Fruit fly (Drosophila melanogaster) S2 (cell line): Measurements from ENCODE around the gene AP-2alpha.

Experiments used
- CG8478 ChIP-seq: fragments of >200 bp; optimal IDR thresholded peaks from 2 replicates; lab custom pipeline; 2018
- CTCF ChIP-seq, 2 experiments: fragments of >200 bp; optimal IDR thresholded peaks; 2 replicates each; lab custom pipeline; 2018

- TF ChIP-seq CTCF (optimal IDR thresholded peaks at IDR 0.05; lab: Kevin White, UChicago) (no peak), CG8478 (lab: Kevin White, UChicago) (no peak)
These were observed 13.0 kb upstream of the AP-2alpha start for dm6 chr2L:427338-428234.
